Worm (Caenorhabditis elegans): Measurements from ENCODE around the gene mrpl-2.

Gene mrpl-2

DNA sequence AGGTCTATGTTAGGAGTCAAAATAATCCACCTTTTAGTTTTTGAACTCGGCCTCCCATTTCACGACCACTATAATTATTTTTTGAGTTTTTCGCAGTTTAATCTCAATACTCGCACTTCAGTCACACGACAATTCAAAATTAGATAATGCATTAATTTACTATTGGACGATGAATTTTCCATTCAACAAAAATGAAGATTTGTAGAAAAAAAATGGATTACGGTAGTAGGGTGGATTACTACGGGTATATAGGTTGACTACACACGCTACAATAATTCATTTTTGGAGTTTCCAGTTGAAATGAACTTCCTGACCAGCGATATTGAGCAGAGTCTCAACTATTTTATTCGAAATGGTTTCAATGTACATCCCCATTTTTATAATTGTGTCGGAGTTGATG lies 16.6 kb upstream of the mrpl-2 start, which contains the start of gene srt-23:
Gene srt-23, plus strand, starts transcription at position 301 of the 400 bp plus-strand sequence.
- no peak for TF ChIP-seq pax-1 (tag; optimal IDR thresholded peaks at IDR 0.05)
- TF ChIP-seq hlh-15 (tag; optimal IDR thresholded peaks at IDR 0.05) = no peak
- TF ChIP-seq ceh-2 (tag; optimal IDR thresholded peaks at IDR 0.05) = no peak
- TF ChIP-seq K02D7.2 (tag; optimal IDR thresholded peaks at IDR 0.05) = no peak
- no peak for TF ChIP-seq hlh-13 (GFP tag; optimal IDR thresholded peaks at IDR 0.05)
- TF ChIP-seq fax-1 (tag; optimal IDR thresholded peaks at IDR 0.05) = no peak
- TF ChIP-seq fkh-6 (tag; optimal IDR thresholded peaks at IDR 0.05) = no peak
- no peak for TF ChIP-seq che-1 (tag; optimal IDR thresholded peaks at IDR 0.05)
- no peak for TF ChIP-seq ceh-24 (tag; optimal IDR thresholded peaks at IDR 0.05)
- TF ChIP-seq nfya-1 (tag; optimal IDR thresholded peaks at IDR 0.05) = no peak
- no peak for TF ChIP-seq ceh-6 (GFP tag; optimal IDR thresholded peaks at IDR 0.05)
- no peak for TF ChIP-seq ceh-45 (GFP tag; IDR thresholded peaks at IDR 0.05)
- no peak for TF ChIP-seq sox-4 (tag; optimal IDR thresholded peaks at IDR 0.05)
- TF ChIP-seq zip-5 (tag; optimal IDR thresholded peaks at IDR 0.05) = no peak
- TF ChIP-seq ttx-3 (tag; optimal IDR thresholded peaks at IDR 0.05) = no peak
- no peak for TF ChIP-seq dmd-4 (tag; optimal IDR thresholded peaks at IDR 0.05; ENCODE audit: borderline replicate concordance)
- TF ChIP-seq lim-6 (tag; optimal IDR thresholded peaks at IDR 0.05) = no peak

DNA sequence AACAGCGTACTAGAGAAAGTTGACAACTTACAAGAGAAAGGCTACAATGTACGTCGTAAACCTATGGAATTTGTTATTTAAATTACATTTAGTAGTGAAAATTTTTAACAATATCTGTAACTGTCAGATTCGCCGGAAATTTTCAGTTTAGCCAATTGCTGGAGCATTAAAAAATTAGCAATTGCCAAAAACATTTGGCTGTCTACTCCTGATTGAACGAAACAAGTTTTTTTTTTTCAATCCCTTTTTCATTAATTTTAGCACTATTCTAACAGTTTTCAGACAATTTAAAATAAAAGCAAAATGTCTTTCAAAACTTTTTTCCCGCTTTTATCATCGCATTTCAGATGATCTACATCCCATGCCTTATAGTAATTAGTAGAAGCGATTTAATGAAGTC lies 16.1 kb upstream of the mrpl-2 start:
- no peak for TF ChIP-seq ets-4 (tag; optimal IDR thresholded peaks at IDR 0.05)
- no peak for TF ChIP-seq C38D4.7 (GFP tag; optimal IDR thresholded peaks at IDR 0.05)
- TF ChIP-seq pax-1 (tag; optimal IDR thresholded peaks at IDR 0.05) = no peak

DNA sequence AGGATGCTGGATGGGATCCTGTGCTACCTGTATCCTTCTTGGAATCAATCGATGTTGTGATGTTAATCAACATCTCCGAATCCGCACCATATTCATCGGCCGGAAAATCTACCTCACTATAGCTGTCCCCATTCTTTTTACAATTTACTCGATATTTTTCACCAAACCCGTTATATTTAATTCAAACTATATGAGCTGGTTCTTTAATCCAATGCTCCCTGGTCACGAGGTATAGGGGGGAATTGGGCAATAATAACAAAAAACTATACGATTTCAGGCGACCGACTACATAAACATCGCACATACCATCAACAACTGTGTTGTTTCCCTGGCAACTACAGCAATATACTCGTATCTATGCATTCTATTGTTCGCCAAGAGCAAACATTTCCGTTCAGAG lies 15.5 kb upstream of the mrpl-2 start:
- no peak for TF ChIP-seq ceh-45 (GFP tag; IDR thresholded peaks at IDR 0.05)
- TF ChIP-seq unc-3 (GFP tag; conservative IDR thresholded peaks at IDR 0.05) = no peak
- TF ChIP-seq unc-3 (tag; optimal IDR thresholded peaks at IDR 0.05) = no peak
- TF ChIP-seq K09A11.1 (tag; optimal IDR thresholded peaks at IDR 0.05; ENCODE audit: insufficient read depth) = no peak
- TF ChIP-seq sox-4 (tag; optimal IDR thresholded peaks at IDR 0.05) = no peak

DNA sequence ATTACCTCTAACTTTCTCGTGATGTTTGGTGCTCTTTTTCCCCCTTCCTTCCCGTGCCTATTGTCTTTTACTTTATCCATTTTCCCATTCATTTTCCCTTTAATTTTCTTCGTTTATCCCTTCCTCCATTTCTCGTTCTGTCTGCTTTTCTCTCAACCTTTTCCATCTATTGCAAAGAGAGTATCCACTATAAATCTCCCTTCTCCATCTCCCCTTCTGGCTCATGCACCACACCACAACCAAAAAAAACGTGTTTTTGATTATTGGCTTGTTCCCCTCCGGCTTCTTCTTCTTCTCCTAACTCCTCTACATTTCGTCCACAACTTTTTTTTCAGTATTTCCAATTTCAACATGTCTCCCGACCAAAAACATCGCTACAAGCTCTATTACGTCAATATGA lies 12.8 kb upstream of the mrpl-2 start, which contains the start of gene gst-40:
Gene gst-40, plus strand, starts transcription at position 236 of the 400 bp plus-strand sequence.
- no peak for TF ChIP-seq ceh-31 (tag; optimal IDR thresholded peaks at IDR 0.05)
- no peak for TF ChIP-seq elt-2 (tag; optimal IDR thresholded peaks at IDR 0.05)
- peak; percentile 39 for TF ChIP-seq unc-42 (tag; optimal IDR thresholded peaks at IDR 0.05)

DNA sequence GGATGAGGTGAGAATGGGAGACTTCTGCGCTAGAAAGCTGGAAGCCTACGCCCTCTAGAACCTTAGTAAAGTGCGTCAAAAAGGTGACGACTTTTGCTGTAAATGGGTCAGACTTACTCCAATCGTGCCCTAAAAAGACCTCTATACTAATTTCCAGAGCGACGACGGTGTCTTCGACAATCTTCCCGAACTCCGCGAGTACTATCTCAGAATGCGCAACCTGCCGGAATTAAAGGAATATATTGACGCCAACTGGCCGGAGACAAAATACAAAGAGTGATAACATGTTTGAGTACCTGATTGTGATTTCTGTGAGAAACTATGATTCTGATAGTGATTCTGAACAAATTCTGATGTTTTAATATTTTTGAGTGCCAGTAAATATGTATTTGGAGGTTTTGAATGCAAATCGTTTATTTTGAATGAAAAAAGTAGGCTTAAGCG lies 11.0 kb upstream of the mrpl-2 start:
- TF ChIP-seq ceh-34 (tag; optimal IDR thresholded peaks at IDR 0.05) = no peak
- no peak for TF ChIP-seq ztf-16 (tag; optimal IDR thresholded peaks at IDR 0.05)
- no peak for TF ChIP-seq nhr-232 (tag; optimal IDR thresholded peaks at IDR 0.05)
- TF ChIP-seq ama-1 (optimal IDR thresholded peaks at IDR 0.05) = no peak
- TF ChIP-seq dmd-4 (tag; optimal IDR thresholded peaks at IDR 0.05; ENCODE audit: borderline replicate concordance) = no peak
- TF ChIP-seq ceh-14 (tag; optimal IDR thresholded peaks at IDR 0.05) = no peak
- no peak for TF ChIP-seq ceh-9 (tag; optimal IDR thresholded peaks at IDR 0.05)
- TF ChIP-seq fkh-10 (GFP tag; optimal IDR thresholded peaks at IDR 0.05) = no peak
- no peak for TF ChIP-seq pat-9 (tag; optimal IDR thresholded peaks at IDR 0.05)
- TF ChIP-seq nfya-1 (tag; optimal IDR thresholded peaks at IDR 0.05) = no peak
- no peak for TF ChIP-seq madf-2 (tag; optimal IDR thresholded peaks at IDR 0.05)
- TF ChIP-seq elt-4 (tag; optimal IDR thresholded peaks at IDR 0.05) = no peak
- TF ChIP-seq sdc-2 (tag; optimal IDR thresholded peaks at IDR 0.05) = no peak
- TF ChIP-seq pag-3 (tag; optimal IDR thresholded peaks at IDR 0.05; ENCODE audit: borderline replicate concordance) = no peak
- TF ChIP-seq hlh-8 (tag; optimal IDR thresholded peaks at IDR 0.05) = no peak
